Fruit fly (Drosophila melanogaster) whole organism, embryonic: ENCODE data around the gene Caper.
A peak's percentile ranks its signal among the peaks of the same experiment; 100 is the strongest.

Source experiments
- BEAF-32 ChIP-seq: fragments of 200-800 bp; sonication (Bioruptor generic); optimal IDR thresholded peaks from 3 replicates; lab custom pipeline; 2017; ENCODE audit warnings: missing biosample characterization, missing genetic modification characterization, mild to moderate bottlenecking, moderate library complexity, missing genetic modification reagents
- CG32767 ChIP-seq: fragments of 200-800 bp; sonication (Bioruptor generic); IDR thresholded peaks from 2 replicates; pipeline ENCODE4 v1.3.6; 2022; ENCODE audit warnings: missing biosample characterization, missing genetic modification characterization
- CG6791 ChIP-seq: fragments of 200-800 bp; sonication (Bioruptor generic); IDR thresholded peaks from 3 replicates; pipeline ENCODE4 v1.3.6; 2022; ENCODE audit warnings: missing biosample characterization, missing genetic modification characterization; ENCODE audit not compliant: partially characterized antibody
- D ChIP-seq, 2 experiments: fragments of 200-800 bp in 1 of 2; fragments of >200 bp in 1 of 2; sonication (Bioruptor generic) in 1 of 2; optimal IDR thresholded peaks; 2 replicates in 1 of 2; 3 replicates in 1 of 2; lab custom pipeline; 2017; ENCODE audit warnings: mild to moderate bottlenecking in 1 of 2, missing biosample characterization in 1 of 2, missing genetic modification characterization in 1 of 2, missing genetic modification reagents in 1 of 2
- nau ChIP-seq: fragments of 200-800 bp; sonication (Bioruptor generic); optimal IDR thresholded peaks from 3 replicates; lab custom pipeline; 2017; ENCODE audit warnings: missing biosample characterization, mild to moderate bottlenecking, missing genetic modification characterization, missing genetic modification reagents
- nom ChIP-seq: fragments of 200-800 bp; sonication (Bioruptor generic); optimal IDR thresholded peaks from 2 replicates; lab custom pipeline; 2017; ENCODE audit warnings: missing biosample characterization, missing genetic modification characterization, mild to moderate bottlenecking, moderate library complexity, missing genetic modification reagents

DNA sequence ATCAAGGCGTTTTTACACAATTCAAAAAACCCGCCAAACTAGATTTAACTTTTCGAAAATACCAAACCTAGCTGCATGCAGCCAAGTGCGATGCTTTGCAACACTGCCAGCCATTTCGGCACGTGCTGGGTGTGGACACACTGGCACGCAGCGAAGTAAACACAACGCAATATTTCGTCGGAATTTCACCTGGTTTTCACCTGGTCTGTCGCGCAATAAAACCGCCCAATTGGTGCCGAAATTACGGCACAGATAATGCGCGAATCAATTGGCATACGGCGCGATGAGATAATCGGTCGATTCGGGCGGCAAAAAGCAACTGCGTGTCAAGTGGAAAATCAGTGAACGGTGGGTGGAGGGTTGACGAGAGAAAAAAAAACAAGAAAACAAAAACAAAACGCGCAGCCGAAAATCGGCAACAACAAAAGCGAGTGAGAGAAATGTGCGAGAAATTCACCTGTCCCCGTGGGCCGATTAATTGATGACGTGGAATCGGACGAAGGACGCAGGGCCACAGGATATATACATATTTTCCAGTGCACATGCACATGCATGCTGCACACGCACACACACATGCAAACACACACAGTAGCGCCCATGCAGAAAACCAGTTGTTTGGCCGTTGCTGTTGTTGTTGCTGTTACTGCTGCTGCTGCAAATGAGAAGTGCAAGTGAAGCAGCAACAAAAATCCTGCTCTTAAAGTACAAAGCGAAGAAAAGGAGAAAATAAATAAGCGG lies 23.8 kb downstream of the Caper start, which contains the start of gene Mnn1:
- TF ChIP-seq BEAF-32 (GFP tag; lab: Kevin White, UChicago) (peak; percentile 46), CG6791 (GFP tag; lab: Robert Waterston, UW) (peak; percentile 53; the same call in 2 of the 3 replicates), D (optimal IDR thresholded peaks at IDR 0.05; lab: Kevin White, UChicago) (peak; percentile 86), D (GFP tag; optimal IDR thresholded peaks at IDR 0.05; lab: Kevin White, UChicago) (no peak), nau (GFP tag; lab: Kevin White, UChicago) (no peak), nom (no peak), CG32767 (no peak)
